Worm (Caenorhabditis elegans): ENCODE measurements around the gene F53H4.4.

F53H4.4 gene

DNA sequence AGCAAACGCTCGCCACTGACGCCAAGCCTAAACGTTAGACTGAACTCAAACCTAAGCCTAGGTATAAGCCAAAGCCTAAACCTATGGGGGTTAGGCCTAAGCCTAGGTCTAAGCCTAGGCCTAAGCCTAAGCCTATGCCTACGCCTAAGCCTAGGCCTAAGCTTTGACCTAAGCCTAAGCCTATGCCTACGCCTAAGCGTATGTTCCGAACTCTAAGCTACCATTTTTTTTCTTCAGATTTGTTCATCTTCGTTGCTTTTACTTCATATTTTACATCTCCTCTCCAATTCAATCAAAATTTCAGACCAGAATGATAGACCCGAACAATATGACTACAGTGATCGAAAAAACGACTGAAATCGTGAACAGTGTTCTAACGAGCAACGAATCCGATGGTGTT is 44.1 kb downstream of the F53H4.4 start, which contains the start of gene npr-33:
Gene npr-33, plus strand, starts transcription at position 301 of the 400 bp plus-strand sequence.
- TF ChIP-seq ztf-25 (GFP tag; IDR thresholded peaks at IDR 0.05) (no peak), snpc-1.3 (tag; optimal IDR thresholded peaks at IDR 0.05; ENCODE audit: insufficient read depth) (no peak), nfya-1 (tag; optimal IDR thresholded peaks at IDR 0.05; ENCODE audit: borderline replicate concordance, insufficient read depth) (no peak), C06A6.2 (GFP tag; conservative IDR thresholded peaks at IDR 0.05) (no peak), Y56A3A.18 (GFP tag; IDR thresholded peaks at IDR 0.05) (no peak), unc-62 (GFP tag; optimal IDR thresholded peaks at IDR 0.05) (no peak), hlh-12 (tag; optimal IDR thresholded peaks at IDR 0.05) (no peak), hlh-26 (GFP tag; conservative IDR thresholded peaks at IDR 0.05) (no peak), ztf-18 (tag; optimal IDR thresholded peaks at IDR 0.05) (no peak), nhr-80 (tag; optimal IDR thresholded peaks at IDR 0.05) (no peak), nfyb-1 (GFP tag; IDR thresholded peaks at IDR 0.05) (no peak), ceh-27 (GFP tag; optimal IDR thresholded peaks at IDR 0.05) (no peak), ztf-3 (GFP tag; optimal IDR thresholded peaks at IDR 0.05) (no peak)

ce11 chrX:15912841-15913240 is 46.7 kb downstream of the F53H4.4 start:
- TF ChIP-seq hrde-1 (tag; optimal IDR thresholded peaks at IDR 0.05; ENCODE audit: borderline replicate concordance) (no peak), K12H6.12 (tag; optimal IDR thresholded peaks at IDR 0.05) (no peak), snpc-1.3 (tag; optimal IDR thresholded peaks at IDR 0.05; ENCODE audit: insufficient read depth) (no peak), him-1 (tag; optimal IDR thresholded peaks at IDR 0.05) (no peak), B0035.1 (tag; optimal IDR thresholded peaks at IDR 0.05) (no peak), hmg-1.2 (GFP tag; IDR thresholded peaks at IDR 0.05) (no peak), zim-3 (tag; optimal IDR thresholded peaks at IDR 0.05) (peak; percentile 5), F23B12.7 (tag; optimal IDR thresholded peaks at IDR 0.05; ENCODE audit: insufficient read depth) (no peak), zfh-2 (GFP tag; conservative IDR thresholded peaks at IDR 0.05) (peak; percentile 84), egrh-3 (GFP tag; IDR thresholded peaks at IDR 0.05) (peak; percentile 53; the same call in 1 of the 2 replicates), ets-4 (GFP tag; optimal IDR thresholded peaks at IDR 0.05) (no peak), fkh-3 (tag; optimal IDR thresholded peaks at IDR 0.05) (no peak), somi-1 (GFP tag; optimal IDR thresholded peaks at IDR 0.05) (no peak), egl-18 (GFP tag; IDR thresholded peaks at IDR 0.05) (no peak), unc-130 (GFP tag; optimal IDR thresholded peaks at IDR 0.05) (no peak), nhr-27 (tag; optimal IDR thresholded peaks at IDR 0.05) (no peak), bed-2 (GFP tag; IDR thresholded peaks at IDR 0.05) (no peak), F10E7.11 (tag; optimal IDR thresholded peaks at IDR 0.05) (no peak), F49E8.2 (tag; optimal IDR thresholded peaks at IDR 0.05; ENCODE audit: insufficient read depth) (no peak), madf-10 (tag; optimal IDR thresholded peaks at IDR 0.05) (no peak)

DNA sequence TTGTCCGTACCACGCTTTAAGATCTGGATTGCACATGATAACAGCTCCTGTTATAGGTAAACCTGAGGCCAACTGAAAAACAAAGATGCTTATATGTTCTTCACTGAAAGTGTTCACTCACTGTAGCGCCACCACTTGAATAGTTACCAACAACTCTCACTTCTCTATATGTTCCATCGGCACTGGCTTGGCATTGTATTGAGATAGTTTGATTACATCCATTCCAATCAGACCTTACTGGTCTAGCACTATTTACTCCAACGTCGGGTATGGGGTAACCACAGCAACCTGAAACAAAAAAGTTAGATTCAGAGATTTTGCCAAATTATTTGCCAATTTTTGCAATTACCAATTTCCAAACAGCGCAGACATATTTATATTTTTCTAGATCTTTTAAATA is 49.6 kb downstream of the F53H4.4 start:
- no peak for TF ChIP-seq let-526 (GFP tag; IDR thresholded peaks at IDR 0.05)
- TF ChIP-seq ztf-22 (GFP tag; optimal IDR thresholded peaks at IDR 0.05): no peak
- no peak for TF ChIP-seq sdz-38 (tag; optimal IDR thresholded peaks at IDR 0.05)
- TF ChIP-seq ceh-100 (GFP tag; IDR thresholded peaks at IDR 0.05): no peak
- TF ChIP-seq hrde-1 (tag; optimal IDR thresholded peaks at IDR 0.05; ENCODE audit: borderline replicate concordance): no peak
- no peak for TF ChIP-seq C17E4.6 (GFP tag; IDR thresholded peaks at IDR 0.05)
- TF ChIP-seq ceh-79 (tag; optimal IDR thresholded peaks at IDR 0.05): no peak
- TF ChIP-seq bed-1 (GFP tag; IDR thresholded peaks at IDR 0.05): no peak
